Worm (Caenorhabditis elegans) whole organism, young adult: Measurements from ENCODE around the gene srw-112.

ENCODE experiments used
- B0035.1 ChIP-seq: sonication (generic microtip); optimal IDR thresholded peaks from 2 replicates; lab custom pipeline; 2016; ENCODE audit warnings: missing genetic modification characterization, mild to moderate bottlenecking, missing compliant biosample characterization, missing genotype, missing genetic modification reagents
- B0261.1 ChIP-seq: sonication (generic microtip); optimal IDR thresholded peaks from 2 replicates; lab custom pipeline; 2016; ENCODE audit warnings: mild to moderate bottlenecking, missing genetic modification characterization, moderate library complexity, missing compliant biosample characterization
- F23B12.7 ChIP-seq: sonication (generic microtip); optimal IDR thresholded peaks from 2 replicates; lab custom pipeline; 2017; ENCODE audit warnings: missing genetic modification characterization, mild to moderate bottlenecking, missing compliant biosample characterization, antibody characterized with exemption, moderate library complexity; ENCODE audit not compliant: insufficient read depth
- F33H1.4 ChIP-seq: fragments of 200-800 bp; sonication (Bioruptor generic); IDR thresholded peaks from 2 replicates; pipeline ENCODE4 v1.3.6; 2022; ENCODE audit warnings: missing genetic modification reagents, missing genetic modification characterization, missing compliant biosample characterization
- F52B5.7 ChIP-seq: sonication (generic microtip); optimal IDR thresholded peaks from 2 replicates; lab custom pipeline; 2016; ENCODE audit warnings: mild to moderate bottlenecking, missing genetic modification characterization, missing compliant biosample characterization
- F55B11.4 ChIP-seq: sonication (generic microtip); optimal IDR thresholded peaks from 2 replicates; lab custom pipeline; 2016; ENCODE audit warnings: missing compliant biosample characterization, missing genetic modification characterization, borderline replicate concordance; ENCODE audit not compliant: insufficient read depth
- F57C9.4 ChIP-seq: sonication (generic microtip); optimal IDR thresholded peaks from 2 replicates; lab custom pipeline; 2017; ENCODE audit warnings: mild to moderate bottlenecking, missing genetic modification characterization, missing compliant biosample characterization
- K11D2.4 ChIP-seq: fragments of 200-800 bp; sonication (Bioruptor generic); IDR thresholded peaks from 2 replicates; pipeline ENCODE4 v1.3.6; 2022; ENCODE audit warnings: missing genetic modification reagents, missing genetic modification characterization, missing compliant biosample characterization
- T07F8.4 ChIP-seq: sonication (generic microtip); optimal IDR thresholded peaks from 2 replicates; lab custom pipeline; 2016; ENCODE audit warnings: mild to moderate bottlenecking, missing genetic modification characterization, moderate library complexity, missing compliant biosample characterization
- Y53F4B.3 ChIP-seq: fragments of 200-800 bp; sonication (Bioruptor generic); IDR thresholded peaks from 2 replicates; pipeline ENCODE4 v1.3.6; 2022; ENCODE audit warnings: missing genetic modification reagents, missing genetic modification characterization, missing compliant biosample characterization
- Y95B8A.8 ChIP-seq: fragments of 200-800 bp; sonication (Bioruptor generic); IDR thresholded peaks from 2 replicates; pipeline ENCODE4 v1.3.6; 2022; ENCODE audit warnings: missing genetic modification reagents, missing genetic modification characterization, missing compliant biosample characterization
- aptf-3 ChIP-seq: fragments of 200-800 bp; sonication (Bioruptor generic); IDR thresholded peaks from 2 replicates; pipeline ENCODE4 v1.3.6; 2022; ENCODE audit warnings: missing genetic modification characterization, missing compliant biosample characterization
- bed-1 ChIP-seq: fragments of 200-800 bp; sonication (Bioruptor generic); IDR thresholded peaks from 2 replicates; pipeline ENCODE4 v1.3.6; 2022; ENCODE audit warnings: missing genetic modification reagents, missing genetic modification characterization, missing compliant biosample characterization
- ccch-3 ChIP-seq: fragments of 200-800 bp; sonication (Bioruptor generic); optimal IDR thresholded peaks from 2 replicates; lab custom pipeline; 2018; ENCODE audit warnings: mild to moderate bottlenecking, missing genetic modification characterization, missing compliant biosample characterization
- ceh-40 ChIP-seq: fragments of 200-800 bp; sonication (Bioruptor generic); IDR thresholded peaks from 2 replicates; pipeline ENCODE4 v1.3.6; 2022; ENCODE audit warnings: missing genetic modification characterization, missing compliant biosample characterization
- ceh-79 ChIP-seq: sonication (generic microtip); optimal IDR thresholded peaks from 2 replicates; lab custom pipeline; 2017; ENCODE audit warnings: mild to moderate bottlenecking, missing genetic modification characterization, missing compliant biosample characterization
- die-1 ChIP-seq: sonication (generic microtip); optimal IDR thresholded peaks from 2 replicates; lab custom pipeline; 2016; ENCODE audit warnings: missing genotype, mild to moderate bottlenecking, missing genetic modification characterization, missing compliant biosample characterization
- dpl-1 ChIP-seq: fragments of 150-350 bp; optimal IDR thresholded peaks from 2 replicates; lab custom pipeline; 2014; ENCODE audit warnings: missing biosample characterization, missing genetic modification reagents, missing genetic modification characterization
- efl-1 ChIP-seq: fragments of 150-350 bp; optimal IDR thresholded peaks from 2 replicates; lab custom pipeline; 2014; ENCODE audit warnings: missing biosample characterization, missing genetic modification reagents, missing genetic modification characterization
- fkh-3 ChIP-seq: sonication (generic microtip); optimal IDR thresholded peaks from 2 replicates; lab custom pipeline; 2016; ENCODE audit warnings: mild to moderate bottlenecking, missing genetic modification characterization, missing compliant biosample characterization
- hrde-1 ChIP-seq: sonication (generic microtip); optimal IDR thresholded peaks from 2 replicates; lab custom pipeline; 2016; ENCODE audit warnings: missing genetic modification characterization, mild to moderate bottlenecking, missing compliant biosample characterization, moderate library complexity, missing genotype, missing genetic modification reagents, borderline replicate concordance
- let-607 ChIP-seq, 2 experiments: fragments of 200-800 bp in 1 of 2; sonication (Bioruptor generic) in 1 of 2; sonication (generic microtip) in 1 of 2; optimal IDR thresholded peaks; 2 replicates each; lab custom pipeline; 2016 to 2018; ENCODE audit warnings: mild to moderate bottlenecking in 2 of 2, missing compliant biosample characterization in 2 of 2, missing genetic modification characterization in 2 of 2, moderate library complexity in 2 of 2, missing genotype in 1 of 2
- lin-26 ChIP-seq: fragments of 200-800 bp; sonication (Bioruptor generic); IDR thresholded peaks from 2 replicates; pipeline ENCODE4 v1.3.6; 2022; ENCODE audit warnings: missing genetic modification reagents, missing genetic modification characterization, missing compliant biosample characterization
- lin-40 ChIP-seq: sonication (generic microtip); optimal IDR thresholded peaks from 2 replicates; lab custom pipeline; 2016; ENCODE audit warnings: missing genetic modification characterization, mild to moderate bottlenecking, missing compliant biosample characterization, missing genotype, missing genetic modification reagents
- madf-3 ChIP-seq: fragments of 200-800 bp; sonication (Bioruptor generic); IDR thresholded peaks from 2 replicates; pipeline ENCODE4 v1.3.6; 2022; ENCODE audit warnings: missing genetic modification reagents, missing genetic modification characterization, missing compliant biosample characterization
- mcd-1 ChIP-seq: fragments of 200-800 bp; sonication (Bioruptor generic); IDR thresholded peaks from 2 replicates; pipeline ENCODE4 v1.3.6; 2022; ENCODE audit warnings: missing genetic modification reagents, missing genetic modification characterization, missing compliant biosample characterization
- nfya-1 ChIP-seq: sonication (generic microtip); optimal IDR thresholded peaks from 2 replicates; lab custom pipeline; 2017; ENCODE audit warnings: antibody characterized with exemption, missing compliant biosample characterization, missing genetic modification characterization, borderline replicate concordance; ENCODE audit not compliant: insufficient read depth
- nhr-90 ChIP-seq: sonication (generic microtip); optimal IDR thresholded peaks from 2 replicates; lab custom pipeline; 2016; ENCODE audit warnings: missing genotype, mild to moderate bottlenecking, missing genetic modification characterization, missing compliant biosample characterization
- pha-4 ChIP-seq: fragments of 150-350 bp; sonication (generic microtip); optimal IDR thresholded peaks from 2 replicates; lab custom pipeline; 2014; ENCODE audit warnings: missing biosample characterization, missing genetic modification reagents, missing genetic modification characterization
- repo-1 ChIP-seq: sonication (generic microtip); optimal IDR thresholded peaks from 2 replicates; lab custom pipeline; 2017; ENCODE audit warnings: mild to moderate bottlenecking, missing genetic modification characterization, missing compliant biosample characterization
- sea-2 ChIP-seq: fragments of 200-800 bp; sonication (Bioruptor generic); IDR thresholded peaks from 2 replicates; pipeline ENCODE4 v1.3.6; 2022; ENCODE audit warnings: missing genetic modification characterization, missing compliant biosample characterization
- snpc-3.4 ChIP-seq: sonication (generic microtip); optimal IDR thresholded peaks from 2 replicates; lab custom pipeline; 2017; ENCODE audit warnings: missing genetic modification characterization, mild to moderate bottlenecking, missing compliant biosample characterization, antibody characterized with exemption, moderate library complexity, missing genotype, missing genetic modification reagents
- tlf-1 ChIP-seq: fragments of 200-800 bp; sonication (Bioruptor generic); optimal IDR thresholded peaks from 2 replicates; lab custom pipeline; 2018; ENCODE audit warnings: mild to moderate bottlenecking, missing genetic modification characterization, missing compliant biosample characterization
- zfh-2 ChIP-seq: fragments of 200-800 bp; sonication (Bioruptor generic); conservative IDR thresholded peaks from 2 replicates; pipeline ENCODE4 v1.3.6; 2022; ENCODE audit warnings: missing genetic modification reagents, missing genetic modification characterization, missing compliant biosample characterization
- ztf-25 ChIP-seq: fragments of 200-800 bp; sonication (Bioruptor generic); IDR thresholded peaks from 2 replicates; pipeline ENCODE4 v1.3.6; 2022; ENCODE audit warnings: missing genetic modification reagents, missing genetic modification characterization, missing compliant biosample characterization
- ztf-3 ChIP-seq: fragments of 200-800 bp; sonication (Bioruptor generic); optimal IDR thresholded peaks from 2 replicates; lab custom pipeline; 2018; ENCODE audit warnings: mild to moderate bottlenecking, missing genetic modification characterization, missing compliant biosample characterization
- ztf-6 ChIP-seq: fragments of 200-800 bp; sonication (Bioruptor generic); IDR thresholded peaks from 2 replicates; pipeline ENCODE4 v1.3.6; 2022; ENCODE audit warnings: missing genetic modification reagents, missing genetic modification characterization, missing compliant biosample characterization

Gene srw-112

ce11 chrV:3005964-3006363 is at the start of gene srw-112:
Gene srw-112, minus strand, starts transcription at chrV:3006064.
- TF ChIP-seq F57C9.4 (tag; lab: Kevin White, UChicago) (no peak), ztf-3 (GFP tag; lab: Kevin White, UChicago) (no peak), ceh-40 (GFP tag; lab: Robert Waterston, UW) (no peak), madf-3 (no peak), hrde-1 (tag; lab: Kevin White, UChicago) (no peak), efl-1 (GFP tag; lab: Kevin White, UChicago) (no peak), ceh-79 (tag; lab: Kevin White, UChicago) (no peak), lin-26 (no peak)

- TF ChIP-seq repo-1 (tag; lab: Kevin White, UChicago): no peak
- no peak for TF ChIP-seq aptf-3 (GFP tag; lab: Robert Waterston, UW)
- TF ChIP-seq madf-3: no peak
- no peak for TF ChIP-seq dpl-1 (GFP tag; lab: Kevin White, UChicago)
- TF ChIP-seq ccch-3: no peak
- TF ChIP-seq B0261.1 (tag; lab: Kevin White, UChicago): no peak
- no peak for TF ChIP-seq nfya-1
- no peak for TF ChIP-seq lin-26
- no peak for TF ChIP-seq B0035.1
- no peak for TF ChIP-seq snpc-3.4 (tag; lab: Kevin White, UChicago)
- TF ChIP-seq Y95B8A.8 (GFP tag; lab: Robert Waterston, UW): no peak
- no peak for TF ChIP-seq F55B11.4
- TF ChIP-seq F52B5.7 (tag; lab: Kevin White, UChicago): no peak
- no peak for TF ChIP-seq fkh-3 (tag; lab: Kevin White, UChicago)
- no peak for TF ChIP-seq pha-4
- no peak for TF ChIP-seq F57C9.4 (tag; lab: Kevin White, UChicago)
- no peak for TF ChIP-seq tlf-1
- TF ChIP-seq F23B12.7 (tag; lab: Kevin White, UChicago): no peak
- TF ChIP-seq lin-40 (tag; lab: Kevin White, UChicago): no peak
- TF ChIP-seq, all 124 proteins: peak for 0
Measured at ce11 chrV:3054254-3054653, 48.4 kb upstream of the srw-112 start, which contains the start of gene C50H11.8. Gene C50H11.8, plus strand, starts transcription at chrV:3054554.

- TF ChIP-seq zfh-2 (GFP tag; lab: Robert Waterston, UW): peak; percentile 78
- TF ChIP-seq K11D2.4: no peak
- 0 out of 2 replicates have a peak, but pooled peaks have one; percentile 17 for TF ChIP-seq madf-3
- no peak for TF ChIP-seq mcd-1 (GFP tag; lab: Robert Waterston, UW)
- TF ChIP-seq ztf-25: no peak
Measured at ce11 chrV:3046364-3046763, 40.5 kb upstream of the srw-112 start.

ce11 chrV:3044837-3045236 is 39.0 kb upstream of the srw-112 start, which contains the start of gene F59D6.1:
Gene F59D6.1, plus strand, starts transcription at chrV:3045137.
- TF ChIP-seq zfh-2 (GFP tag; lab: Robert Waterston, UW): no peak
- TF ChIP-seq ceh-79 (tag; lab: Kevin White, UChicago): no peak
- no peak for TF ChIP-seq sea-2 (GFP tag; lab: Robert Waterston, UW)
- TF ChIP-seq Y53F4B.3: no peak
- no peak for TF ChIP-seq bed-1 (GFP tag; lab: Robert Waterston, UW)
- TF ChIP-seq F33H1.4 (GFP tag; lab: Robert Waterston, UW): no peak
- TF ChIP-seq ztf-6 (GFP tag; lab: Robert Waterston, UW): no peak
- TF ChIP-seq ccch-3: no peak
- TF ChIP-seq let-607 (tag; optimal IDR thresholded peaks at IDR 0.05; lab: Kevin White, UChicago): no peak
- TF ChIP-seq die-1 (tag; lab: Kevin White, UChicago): no peak
- TF ChIP-seq nhr-90: no peak
- TF ChIP-seq T07F8.4 (tag; lab: Kevin White, UChicago): no peak
- TF ChIP-seq, all 124 proteins: peak for 0
